Fruit fly (Drosophila melanogaster) whole organism, embryonic: ENCODE data around the gene CG13653.

ENCODE experiments used
- ATbp ChIP-seq: fragments of 200-800 bp; sonication (Bioruptor generic); optimal IDR thresholded peaks from 2 replicates; lab custom pipeline; 2017; ENCODE audit warnings: missing biosample characterization, mild to moderate bottlenecking, missing genetic modification characterization, missing genetic modification reagents
- Abd-B ChIP-seq: fragments of 200-800 bp; sonication (Bioruptor generic); optimal IDR thresholded peaks from 2 replicates; lab custom pipeline; 2018; ENCODE audit warnings: missing biosample characterization, mild to moderate bottlenecking, missing genetic modification characterization, moderate library complexity
- Asciz ChIP-seq: fragments of 200-800 bp; sonication (Bioruptor generic); optimal IDR thresholded peaks from 2 replicates; lab custom pipeline; 2017; ENCODE audit warnings: missing biosample characterization, mild to moderate bottlenecking, missing genetic modification characterization, missing genetic modification reagents
- Awh ChIP-seq: fragments of 200-800 bp; sonication (Bioruptor generic); IDR thresholded peaks from 2 replicates; pipeline ENCODE4, ENCODE4 v1.3.6; 2022; ENCODE audit warnings: missing biosample characterization, missing genetic modification characterization
- CG10366 ChIP-seq: fragments of 200-800 bp; sonication (Bioruptor generic); IDR thresholded peaks from 2 replicates; pipeline ENCODE4 v1.3.6; 2022; ENCODE audit warnings: missing biosample characterization, missing genetic modification characterization
- CG11093 ChIP-seq: fragments of 200-800 bp; sonication (Bioruptor generic); IDR thresholded peaks from 3 replicates; pipeline ENCODE4 v1.3.6; 2022; ENCODE audit warnings: missing biosample characterization, missing genetic modification characterization
- CG11504 ChIP-seq: fragments of 200-800 bp; sonication (Bioruptor generic); optimal IDR thresholded peaks from 3 replicates; lab custom pipeline; 2019; ENCODE audit warnings: missing biosample characterization, mild to moderate bottlenecking, missing genetic modification characterization, moderate library complexity
- CG13287 ChIP-seq: fragments of 200-800 bp; sonication (Bioruptor generic); IDR thresholded peaks from 2 replicates; pipeline ENCODE4 v1.3.6; 2022; ENCODE audit warnings: missing biosample characterization, missing genetic modification characterization; ENCODE audit not compliant: partially characterized antibody
- CG13424 ChIP-seq: fragments of 200-800 bp; sonication (Bioruptor generic); optimal IDR thresholded peaks from 2 replicates; lab custom pipeline; 2019; ENCODE audit warnings: missing biosample characterization, mild to moderate bottlenecking, missing genetic modification characterization, moderate library complexity
- CG15514 ChIP-seq: fragments of 200-800 bp; sonication (Bioruptor generic); optimal IDR thresholded peaks from 3 replicates; lab custom pipeline; 2017; ENCODE audit warnings: missing biosample characterization, missing genetic modification characterization, mild to moderate bottlenecking, moderate library complexity, missing genetic modification reagents
- CG15696 ChIP-seq: fragments of 200-800 bp; sonication (Bioruptor generic); optimal IDR thresholded peaks from 2 replicates; lab custom pipeline; 2019; ENCODE audit warnings: missing biosample characterization, mild to moderate bottlenecking, missing genetic modification characterization, moderate library complexity
- CG17328 ChIP-seq: fragments of 200-800 bp; sonication (Bioruptor generic); IDR thresholded peaks from 2 replicates; pipeline ENCODE4 v1.3.6; 2022; ENCODE audit warnings: missing biosample characterization, missing genetic modification characterization
- CG17912 ChIP-seq: fragments of 200-800 bp; sonication (Bioruptor generic); optimal IDR thresholded peaks from 2 replicates; lab custom pipeline; 2018; ENCODE audit warnings: missing biosample characterization, mild to moderate bottlenecking, missing genetic modification characterization
- CG2120 ChIP-seq: fragments of 200-800 bp; sonication (Bioruptor generic); optimal IDR thresholded peaks from 3 replicates; lab custom pipeline; 2016; ENCODE audit warnings: missing biosample characterization, missing genetic modification characterization
- CG34422 ChIP-seq: fragments of 200-800 bp; sonication (Bioruptor generic); IDR thresholded peaks from 3 replicates; pipeline ENCODE4 v1.3.6; 2022; ENCODE audit warnings: missing biosample characterization, missing genetic modification characterization
- CG9797 ChIP-seq: fragments of 200-800 bp; sonication (Bioruptor generic); optimal IDR thresholded peaks from 3 replicates; lab custom pipeline; 2018; ENCODE audit warnings: missing biosample characterization, mild to moderate bottlenecking, missing genetic modification characterization
- CTCF ChIP-seq: fragments of 200-800 bp; sonication (Bioruptor generic); optimal IDR thresholded peaks from 2 replicates; lab custom pipeline; 2017; ENCODE audit warnings: missing biosample characterization, mild to moderate bottlenecking, missing genetic modification characterization, moderate library complexity
- CrebB ChIP-seq: fragments of 200-800 bp; sonication (Bioruptor generic); optimal IDR thresholded peaks from 3 replicates; lab custom pipeline; 2018; ENCODE audit warnings: missing biosample characterization, mild to moderate bottlenecking, missing genetic modification characterization
- Doc3 ChIP-seq: fragments of 200-800 bp; sonication (Bioruptor generic); IDR thresholded peaks from 3 replicates; pipeline ENCODE4 v1.3.6; 2022; ENCODE audit warnings: missing biosample characterization, missing genetic modification characterization; ENCODE audit not compliant: partially characterized antibody
- Drgx ChIP-seq: fragments of 200-800 bp; sonication (Bioruptor generic); IDR thresholded peaks from 2 replicates; pipeline ENCODE4 v1.3.6; 2022; ENCODE audit warnings: missing biosample characterization, missing genetic modification characterization
- Eip74EF ChIP-seq, 2 experiments: fragments of 200-800 bp in 1 of 2; fragments of >200 bp in 1 of 2; sonication (Bioruptor generic) in 1 of 2; optimal IDR thresholded peaks; 2 replicates each; lab custom pipeline; 2017 to 2019; ENCODE audit warnings: missing biosample characterization in 2 of 2, missing genetic modification characterization in 2 of 2, mild to moderate bottlenecking in 1 of 2, moderate library complexity in 1 of 2
- Hand ChIP-seq: fragments of 200-800 bp; sonication (Bioruptor generic); optimal IDR thresholded peaks from 2 replicates; lab custom pipeline; 2017; ENCODE audit warnings: mild to moderate bottlenecking, missing biosample characterization, missing genetic modification reagents, missing genetic modification characterization
- Hr51 ChIP-seq, 2 experiments: fragments of 200-800 bp; sonication (Bioruptor generic); optimal IDR thresholded peaks; 2 replicates in 1 of 2; 3 replicates in 1 of 2; lab custom pipeline; 2016 to 2018; ENCODE audit warnings: missing biosample characterization in 2 of 2, missing genetic modification characterization in 2 of 2, mild to moderate bottlenecking in 1 of 2, moderate library complexity in 1 of 2
- Kr ChIP-seq: fragments of 200-800 bp; sonication (Bioruptor generic); optimal IDR thresholded peaks from 2 replicates; lab custom pipeline; 2017; ENCODE audit warnings: missing biosample characterization, mild to moderate bottlenecking, missing genetic modification characterization
- Mad ChIP-seq: fragments of 200-800 bp; sonication (Bioruptor generic); optimal IDR thresholded peaks from 2 replicates; lab custom pipeline; 2016; ENCODE audit warnings: missing biosample characterization, missing genetic modification characterization
- NfI ChIP-seq: fragments of 200-800 bp; sonication (Bioruptor generic); optimal IDR thresholded peaks from 3 replicates; lab custom pipeline; 2018; ENCODE audit warnings: missing biosample characterization, mild to moderate bottlenecking, missing genetic modification characterization, moderate library complexity
- PHDP ChIP-seq: fragments of 200-800 bp; sonication (Bioruptor generic); optimal IDR thresholded peaks from 3 replicates; lab custom pipeline; 2018; ENCODE audit warnings: missing biosample characterization, mild to moderate bottlenecking, missing genetic modification characterization, moderate library complexity
- Six4 ChIP-seq: fragments of 200-800 bp; sonication (Bioruptor generic); optimal IDR thresholded peaks from 2 replicates; lab custom pipeline; 2016; ENCODE audit warnings: missing biosample characterization, missing genetic modification characterization
- Sox100B ChIP-seq: fragments of 200-800 bp; sonication (Bioruptor generic); optimal IDR thresholded peaks from 3 replicates; lab custom pipeline; 2018; ENCODE audit warnings: missing biosample characterization, mild to moderate bottlenecking, missing genetic modification characterization
- TFAM ChIP-seq: fragments of 200-800 bp; sonication (Bioruptor generic); optimal IDR thresholded peaks from 2 replicates; lab custom pipeline; 2017; ENCODE audit warnings: missing biosample characterization, missing genetic modification characterization, inconsistent platforms
- cad ChIP-seq: fragments of >200 bp; optimal IDR thresholded peaks from 2 replicates; lab custom pipeline; 2017; ENCODE audit warnings: missing biosample characterization, missing genetic modification characterization
- cg ChIP-seq: fragments of 200-800 bp; sonication (Bioruptor generic); optimal IDR thresholded peaks from 3 replicates; lab custom pipeline; 2019; ENCODE audit warnings: missing biosample characterization, mild to moderate bottlenecking, missing genetic modification characterization, moderate library complexity
- crc ChIP-seq: fragments of 200-800 bp; sonication (Bioruptor generic); optimal IDR thresholded peaks from 2 replicates; lab custom pipeline; 2016; ENCODE audit warnings: missing biosample characterization, missing genetic modification characterization
- esg ChIP-seq: fragments of 200-800 bp; sonication (Bioruptor generic); conservative IDR thresholded peaks from 2 replicates; pipeline ENCODE4 v1.3.6; 2022; ENCODE audit warnings: missing biosample characterization, missing genetic modification characterization
- hb ChIP-seq: fragments of 200-800 bp; sonication (Bioruptor generic); IDR thresholded peaks from 3 replicates; pipeline ENCODE4 v1.3.6; 2022; ENCODE audit warnings: missing biosample characterization, missing genetic modification characterization; ENCODE audit not compliant: partially characterized antibody
- hth ChIP-seq: fragments of >200 bp; optimal IDR thresholded peaks from 2 replicates; lab custom pipeline; 2017; ENCODE audit warnings: inconsistent platforms
- lmd ChIP-seq: fragments of 200-800 bp; sonication (Bioruptor generic); IDR thresholded peaks from 2 replicates; pipeline ENCODE4 v1.3.6; 2022; ENCODE audit warnings: missing biosample characterization, missing genetic modification characterization
- nerfin-2 ChIP-seq: fragments of 200-800 bp; sonication (Bioruptor generic); IDR thresholded peaks from 2 replicates; pipeline ENCODE4 v1.3.6; 2022; ENCODE audit warnings: missing biosample characterization, missing genetic modification characterization; ENCODE audit not compliant: partially characterized antibody
- pb ChIP-seq: fragments of 200-800 bp; sonication (Bioruptor generic); optimal IDR thresholded peaks from 3 replicates; lab custom pipeline; 2016; ENCODE audit warnings: missing biosample characterization, missing genetic modification characterization
- pum ChIP-seq: fragments of 200-800 bp; sonication (Bioruptor generic); optimal IDR thresholded peaks from 2 replicates; lab custom pipeline; 2016; ENCODE audit warnings: missing biosample characterization, missing genetic modification characterization
- rib ChIP-seq: fragments of 200-800 bp; sonication (Bioruptor generic); IDR thresholded peaks from 2 replicates; pipeline ENCODE4 v1.3.6; 2022; ENCODE audit warnings: missing biosample characterization, missing genetic modification characterization
- ro ChIP-seq: fragments of 200-800 bp; sonication (Bioruptor generic); IDR thresholded peaks from 2 replicates; pipeline ENCODE4 v1.3.6; 2022; ENCODE audit warnings: missing biosample characterization, missing genetic modification characterization
- slou ChIP-seq: fragments of 200-800 bp; sonication (Bioruptor generic); optimal IDR thresholded peaks from 3 replicates; lab custom pipeline; 2016; ENCODE audit warnings: missing biosample characterization, missing genetic modification characterization
- stwl ChIP-seq: fragments of 200-800 bp; sonication (Bioruptor generic); optimal IDR thresholded peaks from 3 replicates; lab custom pipeline; 2018; ENCODE audit warnings: missing biosample characterization, mild to moderate bottlenecking, missing genetic modification characterization, moderate library complexity
- tap ChIP-seq: fragments of 200-800 bp; optimal IDR thresholded peaks from 3 replicates; lab custom pipeline; 2019; ENCODE audit warnings: missing biosample characterization, mild to moderate bottlenecking, missing genetic modification characterization, moderate library complexity
- tgo ChIP-seq: fragments of 200-800 bp; sonication (Bioruptor generic); IDR thresholded peaks from 3 replicates; pipeline ENCODE4 v1.3.6; 2022; ENCODE audit warnings: missing biosample characterization, missing genetic modification characterization
- tin ChIP-seq: fragments of 200-800 bp; sonication (Bioruptor generic); optimal IDR thresholded peaks from 3 replicates; lab custom pipeline; 2016; ENCODE audit warnings: missing biosample characterization, missing genetic modification characterization
- tio ChIP-seq: fragments of 200-800 bp; sonication (Bioruptor generic); optimal IDR thresholded peaks from 2 replicates; lab custom pipeline; 2017; ENCODE audit warnings: missing biosample characterization, missing genetic modification characterization, inconsistent platforms
- unc-4 ChIP-seq: fragments of 200-800 bp; sonication (Bioruptor generic); IDR thresholded peaks from 2 replicates; pipeline ENCODE4 v1.3.6; 2022; ENCODE audit warnings: missing biosample characterization, missing genetic modification characterization; ENCODE audit not compliant: partially characterized antibody

The CG13653 gene

DNA sequence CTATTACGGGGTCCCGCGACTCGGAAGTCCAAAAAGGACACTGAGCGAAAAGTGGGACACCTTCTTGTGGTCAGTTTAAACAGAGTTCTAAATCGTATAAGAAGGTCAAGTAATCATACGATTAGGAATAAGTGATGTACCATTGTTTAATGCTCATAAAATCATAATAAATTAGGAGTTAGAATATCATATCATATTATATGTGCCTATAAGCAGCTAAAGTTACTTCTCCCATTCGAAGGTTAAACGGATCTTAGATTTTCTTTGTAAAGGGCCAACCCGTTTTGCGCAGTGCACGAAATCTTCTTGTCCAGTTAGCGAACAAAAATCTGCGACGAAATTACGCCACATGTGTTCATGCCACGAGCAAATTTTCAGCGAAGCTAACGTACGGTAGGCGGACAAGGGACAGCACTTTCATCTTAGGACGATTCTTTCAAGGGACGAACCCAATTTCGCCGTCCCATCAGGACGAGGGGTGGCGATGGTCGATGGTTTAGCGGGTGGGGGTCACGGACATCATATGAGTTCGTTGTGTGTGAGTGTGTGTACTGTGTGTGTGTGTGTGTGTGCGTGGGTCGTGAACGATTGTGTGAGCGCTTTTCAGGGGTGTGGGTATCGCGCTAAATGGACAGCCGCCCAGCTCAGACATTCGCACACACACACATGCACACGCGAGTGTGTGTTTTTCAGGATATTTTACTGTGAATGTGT is 26.9 kb upstream of the CG13653 start (continued):
- TF ChIP-seq Kr: no peak
- no peak for TF ChIP-seq Awh (GFP tag; lab: Robert Waterston, UW)
- peak; percentile 65 for TF ChIP-seq CG13424
- no peak for TF ChIP-seq TFAM (GFP tag; lab: Kevin White, UChicago)
- TF ChIP-seq crc (GFP tag; lab: Kevin White, UChicago): no peak
- no peak for TF ChIP-seq Drgx (GFP tag; lab: Robert Waterston, UW)
- no peak for TF ChIP-seq pb (GFP tag; lab: Kevin White, UChicago)
- peak; percentile 50 for TF ChIP-seq lmd
- TF ChIP-seq rib (GFP tag; lab: Robert Waterston, UW): no peak
- TF ChIP-seq Mad: no peak
- TF ChIP-seq Abd-B: no peak
- peak; percentile 56 for TF ChIP-seq CG2120 (GFP tag; lab: Kevin White, UChicago)
- TF ChIP-seq CG17912: no peak
- peak in 1 of 2 experiments; percentile 52 for TF ChIP-seq Hr51 (GFP tag; optimal IDR thresholded peaks at IDR 0.05; lab: Kevin White, UChicago)
- no peak for TF ChIP-seq slou (GFP tag; lab: Kevin White, UChicago)
- peak; percentile 22 for TF ChIP-seq tin (GFP tag; lab: Kevin White, UChicago)
- TF ChIP-seq tio (GFP tag; lab: Kevin White, UChicago): peak; percentile 0
- peak; percentile 48 for TF ChIP-seq Sox100B
- peak; percentile 26 for TF ChIP-seq PHDP (tag; lab: Kevin White, UChicago)
- TF ChIP-seq ATbp (GFP tag; lab: Kevin White, UChicago): no peak
- TF ChIP-seq tap: peak; percentile 25
- peak; percentile 14 for TF ChIP-seq CG15514 (GFP tag; lab: Kevin White, UChicago)
- TF ChIP-seq Six4 (GFP tag; lab: Kevin White, UChicago): no peak
- TF ChIP-seq CG17328: no peak
- TF ChIP-seq hth (lab: Kevin White, UChicago): no peak
- 0 out of 2 replicates have a peak, but pooled peaks have one; percentile 16 for TF ChIP-seq CG10366 (GFP tag; lab: Robert Waterston, UW)
- no peak for TF ChIP-seq ro (GFP tag; lab: Robert Waterston, UW)
- TF ChIP-seq NfI (GFP tag; lab: Kevin White, UChicago): peak; percentile 24
- peak; percentile 19 for TF ChIP-seq Asciz (GFP tag; lab: Kevin White, UChicago)
- TF ChIP-seq cg (GFP tag; lab: Kevin White, UChicago): peak; percentile 67
- no peak for TF ChIP-seq CTCF (GFP tag; lab: Kevin White, UChicago)
- peak in 1 of 2 experiments; percentile 11 for TF ChIP-seq Eip74EF (GFP tag; optimal IDR thresholded peaks at IDR 0.05; lab: Kevin White, UChicago)
- TF ChIP-seq nerfin-2 (GFP tag; lab: Robert Waterston, UW): no peak
- no peak for TF ChIP-seq pum (GFP tag; lab: Kevin White, UChicago)
- TF ChIP-seq CG34422 (GFP tag; lab: Robert Waterston, UW): no peak; the same call in 2 of the 3 replicates
- TF ChIP-seq CG11504 (tag; lab: Kevin White, UChicago): peak; percentile 73
- TF ChIP-seq hb (GFP tag; lab: Robert Waterston, UW): no peak
- TF ChIP-seq CG13287 (GFP tag; lab: Robert Waterston, UW): no peak
- no peak for TF ChIP-seq stwl (tag; lab: Kevin White, UChicago)
- peak; percentile 31 for TF ChIP-seq Hand
- no peak for TF ChIP-seq CG9797 (GFP tag; lab: Kevin White, UChicago)
- no peak for TF ChIP-seq unc-4 (GFP tag; lab: Robert Waterston, UW)
- TF ChIP-seq CrebB (tag; lab: Kevin White, UChicago): no peak
- TF ChIP-seq CG11093 (GFP tag; lab: Robert Waterston, UW): 0 out of 3 replicates have a peak, but pooled peaks have one; percentile 29
- no peak for TF ChIP-seq cad (GFP tag; lab: Kevin White, UChicago)
- TF ChIP-seq CG15696 (tag; lab: Kevin White, UChicago): no peak
- peak; percentile 51 for TF ChIP-seq esg (GFP tag; lab: Robert Waterston, UW)
- peak; percentile 44; the same call in 1 of the 3 replicates for TF ChIP-seq tgo (GFP tag; lab: Robert Waterston, UW)
- TF ChIP-seq Doc3 (GFP tag; lab: Robert Waterston, UW): no peak
